Fruit fly (Drosophila melanogaster): ENCODE results near the gene CG43083.

- TF ChIP-seq Myc (optimal IDR thresholded peaks at IDR 0.05) (no peak), h (optimal IDR thresholded peaks at IDR 0.05) (no peak)
These were observed 29.9 kb downstream of the CG43083 start for dm6 chr3L:15678284-15678683.

Data from Kc167 (cell line).